Comparison of ENCODE assay signal across 1 worm cellular context in genomic region chrIII:8511711-8512110, ce11.
A peak's percentile ranks its signal among the peaks of the same experiment; 100 is the strongest.
TF ChIP-seq lines count a peak whose summit lies in the region.

No protein-coding gene starts in this region.

TF ChIP-seq in whole organism, L2 larva, 48 proteins besides CTCF, POLR2A, EP300 and RAD21 (continued from another document):
- TF ChIP-seq nhr-10 (tag; optimal IDR thresholded peaks at IDR 0.05; lab: Kevin White, UChicago) = no peak
- no peak for TF ChIP-seq nhr-21 (tag; optimal IDR thresholded peaks at IDR 0.05; lab: Kevin White, UChicago)
- TF ChIP-seq aly-2 (tag; optimal IDR thresholded peaks at IDR 0.05; lab: Kevin White, UChicago) = no peak
- no peak for TF ChIP-seq sem-4 (tag; optimal IDR thresholded peaks at IDR 0.05; lab: Kevin White, UChicago)
- TF ChIP-seq nhr-77 (tag; optimal IDR thresholded peaks at IDR 0.05; lab: Kevin White, UChicago) = no peak
- TF ChIP-seq nhr-25 (tag; optimal IDR thresholded peaks at IDR 0.05; lab: Kevin White, UChicago) = no peak
- no peak for TF ChIP-seq alr-1 (tag; optimal IDR thresholded peaks at IDR 0.05; lab: Kevin White, UChicago)
- no peak for TF ChIP-seq nhr-6 (tag; optimal IDR thresholded peaks at IDR 0.05; lab: Kevin White, UChicago)
- TF ChIP-seq nhr-129 (tag; optimal IDR thresholded peaks at IDR 0.05; lab: Kevin White, UChicago) = peak; percentile 20
- no peak for TF ChIP-seq peb-1 (tag; optimal IDR thresholded peaks at IDR 0.05; lab: Kevin White, UChicago)
- no peak for TF ChIP-seq ceh-16 (tag; optimal IDR thresholded peaks at IDR 0.05; lab: Kevin White, UChicago)
- TF ChIP-seq unc-55 (GFP tag; optimal IDR thresholded peaks at IDR 0.05; lab: Kevin White, UChicago) = peak; percentile 6
- TF ChIP-seq R02D3.7 (tag; optimal IDR thresholded peaks at IDR 0.05; lab: Kevin White, UChicago) = no peak
- no peak for TF ChIP-seq ZK546.5 (tag; optimal IDR thresholded peaks at IDR 0.05; lab: Kevin White, UChicago)
- peak; percentile 24 for TF ChIP-seq crh-2 (tag; optimal IDR thresholded peaks at IDR 0.05; lab: Kevin White, UChicago)
- TF ChIP-seq Y55F3AM.14 (GFP tag; optimal IDR thresholded peaks at IDR 0.05; lab: Kevin White, UChicago) = no peak
- TF ChIP-seq snpc-4 (tag; optimal IDR thresholded peaks at IDR 0.05; lab: Kevin White, UChicago) = no peak
- no peak for TF ChIP-seq nhr-12 (tag; optimal IDR thresholded peaks at IDR 0.05; lab: Kevin White, UChicago)
- no peak for TF ChIP-seq unc-39 (tag; optimal IDR thresholded peaks at IDR 0.05; lab: Kevin White, UChicago)
- TF ChIP-seq C34F6.9 (tag; optimal IDR thresholded peaks at IDR 0.05; lab: Kevin White, UChicago) = no peak
- peak in 1 of 2 experiments; percentile 3 for TF ChIP-seq lsy-2 (tag; optimal IDR thresholded peaks at IDR 0.05; lab: Kevin White, UChicago)
- TF ChIP-seq ztf-11 (tag; optimal IDR thresholded peaks at IDR 0.05; lab: Kevin White, UChicago) = no peak
- TF ChIP-seq ztf-1 (GFP tag; conservative IDR thresholded peaks at IDR 0.05; lab: Robert Waterston, UW) = no peak
- no peak for TF ChIP-seq fos-1 (tag; optimal IDR thresholded peaks at IDR 0.05; lab: Kevin White, UChicago)
